Fruit fly (Drosophila melanogaster) whole organism, embryonic: ENCODE results near the gene CG14667.

Source experiments
- CG10959 ChIP-seq: fragments of 200-800 bp; sonication (Bioruptor generic); IDR thresholded peaks from 2 replicates; pipeline ENCODE4 v1.3.6; 2022; ENCODE audit warnings: missing biosample characterization, missing genetic modification characterization
- CG1602 ChIP-seq: fragments of 200-800 bp; sonication (Bioruptor generic); optimal IDR thresholded peaks from 3 replicates; lab custom pipeline; 2016; ENCODE audit warnings: missing biosample characterization, missing genetic modification characterization
- CG1603 ChIP-seq: fragments of 200-800 bp; sonication (Bioruptor generic); optimal IDR thresholded peaks from 2 replicates; lab custom pipeline; 2019; ENCODE audit warnings: missing biosample characterization, mild to moderate bottlenecking, missing genetic modification characterization, moderate library complexity
- CG1647 ChIP-seq: fragments of 200-800 bp; sonication (Bioruptor generic); optimal IDR thresholded peaks from 3 replicates; lab custom pipeline; 2016; ENCODE audit warnings: missing biosample characterization, missing genetic modification characterization
- CG2116 ChIP-seq: fragments of 200-800 bp; sonication (Bioruptor generic); optimal IDR thresholded peaks from 3 replicates; lab custom pipeline; 2018; ENCODE audit warnings: missing biosample characterization, mild to moderate bottlenecking, missing genetic modification characterization
- CG30403 ChIP-seq: fragments of 200-800 bp; sonication (Bioruptor generic); optimal IDR thresholded peaks from 3 replicates; lab custom pipeline; 2016; ENCODE audit warnings: missing biosample characterization, missing genetic modification characterization
- CG34376 ChIP-seq: fragments of 200-800 bp; sonication (Bioruptor generic); optimal IDR thresholded peaks from 2 replicates; lab custom pipeline; 2018; ENCODE audit warnings: missing biosample characterization, mild to moderate bottlenecking, missing genetic modification characterization
- CG3847 ChIP-seq: fragments of 200-800 bp; sonication (Bioruptor generic); IDR thresholded peaks from 2 replicates; pipeline ENCODE4 v1.3.6; 2022; ENCODE audit warnings: missing biosample characterization, missing genetic modification characterization
- CG6272 ChIP-seq: fragments of 200-800 bp; sonication (Bioruptor generic); IDR thresholded peaks from 2 replicates; pipeline ENCODE4 v1.3.6; 2022; ENCODE audit warnings: missing biosample characterization, missing genetic modification characterization
- CG7786 ChIP-seq: fragments of 200-800 bp; sonication (Bioruptor generic); optimal IDR thresholded peaks from 2 replicates; lab custom pipeline; 2016; ENCODE audit warnings: missing biosample characterization, missing genetic modification characterization
- CHES-1-like ChIP-seq: fragments of 200-800 bp; sonication (Bioruptor generic); optimal IDR thresholded peaks from 2 replicates; lab custom pipeline; 2016; ENCODE audit warnings: missing biosample characterization, missing genetic modification characterization
- Camta ChIP-seq: fragments of 200-800 bp; sonication (Bioruptor generic); optimal IDR thresholded peaks from 2 replicates; lab custom pipeline; 2016; ENCODE audit warnings: missing biosample characterization, missing genetic modification characterization
- D19A ChIP-seq: fragments of 200-800 bp; optimal IDR thresholded peaks from 3 replicates; lab custom pipeline; 2019; ENCODE audit warnings: missing biosample characterization, mild to moderate bottlenecking, missing genetic modification characterization, moderate library complexity
- D19B ChIP-seq: fragments of 200-800 bp; sonication (Bioruptor generic); optimal IDR thresholded peaks from 2 replicates; lab custom pipeline; 2017; ENCODE audit warnings: missing biosample characterization, mild to moderate bottlenecking, missing genetic modification characterization
- Dad ChIP-seq: fragments of 200-800 bp; sonication (Bioruptor generic); optimal IDR thresholded peaks from 3 replicates; lab custom pipeline; 2016; ENCODE audit warnings: missing biosample characterization, missing genetic modification characterization
- Dbx ChIP-seq: fragments of 200-800 bp; sonication (Bioruptor generic); IDR thresholded peaks from 3 replicates; pipeline ENCODE4 v1.3.6; 2022; ENCODE audit warnings: missing biosample characterization, missing genetic modification characterization
- Dp ChIP-seq: fragments of 200-800 bp; sonication (Bioruptor generic); optimal IDR thresholded peaks from 2 replicates; lab custom pipeline; 2018; ENCODE audit warnings: missing biosample characterization, mild to moderate bottlenecking, missing genetic modification characterization, moderate library complexity
- Drgx ChIP-seq: fragments of 200-800 bp; sonication (Bioruptor generic); IDR thresholded peaks from 2 replicates; pipeline ENCODE4 v1.3.6; 2022; ENCODE audit warnings: missing biosample characterization, missing genetic modification characterization
- ERR ChIP-seq: fragments of 200-800 bp; sonication (Bioruptor generic); optimal IDR thresholded peaks from 2 replicates; lab custom pipeline; 2016; ENCODE audit warnings: missing biosample characterization, missing genetic modification characterization
- HLH54F ChIP-seq: fragments of 200-800 bp; sonication (Bioruptor generic); optimal IDR thresholded peaks from 3 replicates; lab custom pipeline; 2016; ENCODE audit warnings: missing biosample characterization, missing genetic modification characterization
- Hand ChIP-seq: fragments of 200-800 bp; sonication (Bioruptor generic); optimal IDR thresholded peaks from 2 replicates; lab custom pipeline; 2017; ENCODE audit warnings: mild to moderate bottlenecking, missing biosample characterization, missing genetic modification reagents, missing genetic modification characterization
- Hr3 ChIP-seq: fragments of 200-800 bp; sonication (Bioruptor generic); optimal IDR thresholded peaks from 3 replicates; lab custom pipeline; 2016; ENCODE audit warnings: missing biosample characterization, missing genetic modification characterization
- Lhr ChIP-seq: fragments of 200-800 bp; sonication (Bioruptor generic); optimal IDR thresholded peaks from 3 replicates; lab custom pipeline; 2017; ENCODE audit warnings: mild to moderate bottlenecking, missing biosample characterization, missing genetic modification reagents, missing genetic modification characterization
- MESR4 ChIP-seq: fragments of 200-800 bp; sonication (Bioruptor generic); optimal IDR thresholded peaks from 2 replicates; lab custom pipeline; 2018; ENCODE audit warnings: missing biosample characterization, mild to moderate bottlenecking, missing genetic modification characterization, moderate library complexity
- Med ChIP-seq: fragments of 200-800 bp; sonication (Bioruptor generic); peaks from one replicate; lab custom pipeline; 2016; ENCODE audit warnings: missing biosample characterization, missing genetic modification characterization, mild to moderate bottlenecking, inconsistent platforms, moderate library complexity
- Spps ChIP-seq: fragments of 200-800 bp; sonication (Bioruptor generic); optimal IDR thresholded peaks from 2 replicates; lab custom pipeline; 2018; ENCODE audit warnings: missing biosample characterization, mild to moderate bottlenecking, missing genetic modification characterization
- TFAM ChIP-seq: fragments of 200-800 bp; sonication (Bioruptor generic); optimal IDR thresholded peaks from 2 replicates; lab custom pipeline; 2017; ENCODE audit warnings: missing biosample characterization, missing genetic modification characterization, inconsistent platforms
- Taf1 ChIP-seq: fragments of 200-800 bp; sonication (Bioruptor generic); IDR thresholded peaks from 2 replicates; pipeline ENCODE4 v1.3.6; 2022; ENCODE audit warnings: missing biosample characterization, missing genetic modification characterization
- abd-A ChIP-seq: fragments of 200-800 bp; sonication (Bioruptor generic); optimal IDR thresholded peaks from 3 replicates; lab custom pipeline; 2019; ENCODE audit warnings: missing biosample characterization, mild to moderate bottlenecking, missing genetic modification characterization, moderate library complexity
- amos ChIP-seq: fragments of 200-800 bp; sonication (Bioruptor generic); IDR thresholded peaks from 2 replicates; pipeline ENCODE4 v1.3.6; 2022; ENCODE audit warnings: missing biosample characterization, missing genetic modification characterization; ENCODE audit not compliant: partially characterized antibody
- ase ChIP-seq: fragments of 200-800 bp; sonication (Bioruptor generic); IDR thresholded peaks from 3 replicates; pipeline ENCODE4 v1.3.6; 2022; ENCODE audit warnings: missing biosample characterization, missing genetic modification characterization
- caup ChIP-seq: fragments of 200-800 bp; sonication (Bioruptor generic); optimal IDR thresholded peaks from 3 replicates; lab custom pipeline; 2017; ENCODE audit warnings: missing biosample characterization, mild to moderate bottlenecking, missing genetic modification characterization, moderate library complexity; ENCODE audit not compliant: severe bottlenecking
- chinmo ChIP-seq: fragments of 200-800 bp; sonication (Bioruptor generic); IDR thresholded peaks from 4 replicates; pipeline ENCODE4 v1.3.6; 2022; ENCODE audit warnings: missing biosample characterization, missing genetic modification characterization; ENCODE audit not compliant: partially characterized antibody
- chn ChIP-seq: fragments of 200-800 bp; sonication (Bioruptor generic); optimal IDR thresholded peaks from 2 replicates; lab custom pipeline; 2016; ENCODE audit warnings: missing biosample characterization, missing genetic modification characterization
- dm ChIP-seq: fragments of 200-800 bp; sonication (Bioruptor generic); optimal IDR thresholded peaks from 3 replicates; lab custom pipeline; 2016; ENCODE audit warnings: missing biosample characterization, missing genetic modification characterization
- dmrt99B ChIP-seq: fragments of 200-800 bp; sonication (Bioruptor generic); optimal IDR thresholded peaks from 2 replicates; lab custom pipeline; 2018; ENCODE audit warnings: missing biosample characterization, mild to moderate bottlenecking, missing genetic modification characterization, moderate library complexity
- emc ChIP-seq: fragments of 200-800 bp; sonication (Bioruptor generic); optimal IDR thresholded peaks from 2 replicates; lab custom pipeline; 2016; ENCODE audit warnings: missing biosample characterization, missing genetic modification characterization
- ewg ChIP-seq: fragments of 200-800 bp; sonication (Bioruptor generic); optimal IDR thresholded peaks from 3 replicates; lab custom pipeline; 2017; ENCODE audit warnings: mild to moderate bottlenecking, missing biosample characterization, missing genetic modification reagents, missing genetic modification characterization
- fu2 ChIP-seq: fragments of 200-800 bp; sonication (Bioruptor generic); optimal IDR thresholded peaks from 2 replicates; lab custom pipeline; 2016; ENCODE audit warnings: missing biosample characterization, missing genetic modification characterization
- gsb ChIP-seq: fragments of 200-800 bp; sonication (Bioruptor generic); IDR thresholded peaks from 2 replicates; pipeline ENCODE4 v1.3.6; 2022; ENCODE audit warnings: missing biosample characterization, missing genetic modification characterization
- her ChIP-seq: fragments of 200-800 bp; sonication (Bioruptor generic); optimal IDR thresholded peaks from 2 replicates; lab custom pipeline; 2016; ENCODE audit warnings: missing biosample characterization, missing genetic modification characterization
- klu ChIP-seq: fragments of 200-800 bp; sonication (Bioruptor generic); IDR thresholded peaks from 2 replicates; pipeline ENCODE4 v1.3.6; 2022; ENCODE audit warnings: missing biosample characterization, missing genetic modification characterization
- mld ChIP-seq: fragments of 200-800 bp; sonication (Bioruptor generic); IDR thresholded peaks from 3 replicates; pipeline ENCODE4 v1.3.6; 2022; ENCODE audit warnings: missing biosample characterization, missing genetic modification characterization; ENCODE audit not compliant: partially characterized antibody
- nau ChIP-seq: fragments of 200-800 bp; sonication (Bioruptor generic); optimal IDR thresholded peaks from 3 replicates; lab custom pipeline; 2017; ENCODE audit warnings: missing biosample characterization, mild to moderate bottlenecking, missing genetic modification characterization, missing genetic modification reagents
- onecut ChIP-seq: fragments of 200-800 bp; sonication (Bioruptor generic); IDR thresholded peaks from 2 replicates; pipeline ENCODE4 v1.3.6; 2022; ENCODE audit warnings: missing biosample characterization, missing genetic modification characterization
- otp ChIP-seq: fragments of 200-800 bp; sonication (Bioruptor generic); IDR thresholded peaks from 3 replicates; pipeline ENCODE4, ENCODE4 v1.3.6; 2022; ENCODE audit warnings: missing biosample characterization, missing genetic modification characterization
- ro ChIP-seq: fragments of 200-800 bp; sonication (Bioruptor generic); IDR thresholded peaks from 2 replicates; pipeline ENCODE4 v1.3.6; 2022; ENCODE audit warnings: missing biosample characterization, missing genetic modification characterization
- scrt ChIP-seq: fragments of 200-800 bp; sonication (Bioruptor generic); optimal IDR thresholded peaks from 2 replicates; lab custom pipeline; 2018; ENCODE audit warnings: missing biosample characterization, mild to moderate bottlenecking, missing genetic modification characterization, moderate library complexity
- seq ChIP-seq: fragments of 200-800 bp; sonication (Bioruptor generic); IDR thresholded peaks from 2 replicates; pipeline ENCODE4 v1.3.6; 2022; ENCODE audit warnings: missing biosample characterization, missing genetic modification characterization
- tna ChIP-seq: fragments of 200-800 bp; sonication (Bioruptor generic); IDR thresholded peaks from 2 replicates; pipeline ENCODE4 v1.3.6; 2022; ENCODE audit warnings: missing biosample characterization, missing genetic modification characterization; ENCODE audit not compliant: partially characterized antibody

Gene CG14667

dm6 chr3R:5371563-5371962 lies 3.3 kb upstream of the CG14667 start, which contains the start of gene Polr2F (continued):
- peak; percentile 100 for TF ChIP-seq CG2116 (GFP tag; lab: Kevin White, UChicago)
- no peak for TF ChIP-seq TFAM (GFP tag; lab: Kevin White, UChicago)
- TF ChIP-seq fu2 (GFP tag; lab: Kevin White, UChicago) = peak; percentile 95
- peak; percentile 83 for TF ChIP-seq Hr3
- TF ChIP-seq otp (GFP tag; lab: Robert Waterston, UW) = peak; percentile 37; the same call in 1 of the 3 replicates
- TF ChIP-seq D19B (GFP tag; lab: Kevin White, UChicago) = peak; percentile 49
- peak; percentile 71 for TF ChIP-seq klu (GFP tag; lab: Robert Waterston, UW)
- peak; percentile 84 for TF ChIP-seq Lhr (GFP tag; lab: Kevin White, UChicago)
- TF ChIP-seq emc = peak; percentile 81
- TF ChIP-seq CG7786 (GFP tag; lab: Kevin White, UChicago) = peak; percentile 93
- TF ChIP-seq CG30403 (GFP tag; lab: Kevin White, UChicago) = peak; percentile 89
- peak; percentile 90 for TF ChIP-seq CG1603
- peak; percentile 89 for TF ChIP-seq chinmo (GFP tag; lab: Robert Waterston, UW)

- TF ChIP-seq Spps (tag; lab: Kevin White, UChicago) (no peak), Dbx (no peak), caup (GFP tag; lab: Kevin White, UChicago) (no peak), CG34376 (GFP tag; lab: Kevin White, UChicago) (no peak), Hr3 (no peak), CG6272 (GFP tag; lab: Robert Waterston, UW) (no peak), ERR (GFP tag; lab: Kevin White, UChicago) (no peak), amos (no peak), D19A (tag; lab: Kevin White, UChicago) (no peak), HLH54F (GFP tag; lab: Kevin White, UChicago) (no peak), Dp (GFP tag; lab: Kevin White, UChicago) (peak; percentile 2), tna (GFP tag; lab: Robert Waterston, UW) (no peak), ase (GFP tag; lab: Robert Waterston, UW) (no peak), CG10959 (GFP tag; lab: Robert Waterston, UW) (no peak), her (GFP tag; lab: Kevin White, UChicago) (no peak), Dad (GFP tag; lab: Kevin White, UChicago) (no peak), ewg (GFP tag; lab: Kevin White, UChicago) (peak; percentile 89), onecut (GFP tag; lab: Robert Waterston, UW) (peak; percentile 97), CG1602 (GFP tag; lab: Kevin White, UChicago) (no peak), Taf1 (GFP tag; lab: Robert Waterston, UW) (no peak), Med (GFP tag; lab: Kevin White, UChicago) (peak; percentile 23), dm (GFP tag; lab: Kevin White, UChicago) (no peak), gsb (no peak), CG3847 (GFP tag; lab: Robert Waterston, UW) (no peak), CG1647 (GFP tag; lab: Kevin White, UChicago) (no peak), Hand (no peak), scrt (GFP tag; lab: Kevin White, UChicago) (peak; percentile 98), nau (GFP tag; lab: Kevin White, UChicago) (no peak), abd-A (no peak), mld (GFP tag; lab: Robert Waterston, UW) (no peak), Drgx (GFP tag; lab: Robert Waterston, UW) (no peak), chn (GFP tag; lab: Kevin White, UChicago) (no peak), ro (GFP tag; lab: Robert Waterston, UW) (no peak), Camta (GFP tag; lab: Kevin White, UChicago) (no peak), MESR4 (GFP tag; lab: Kevin White, UChicago) (peak; percentile 16), CHES-1-like (GFP tag; lab: Kevin White, UChicago) (no peak), klu (GFP tag; lab: Robert Waterston, UW) (no peak), seq (GFP tag; lab: Robert Waterston, UW) (no peak), dmrt99B (tag; lab: Kevin White, UChicago) (no peak)
Measured at dm6 chr3R:5376612-5377011, 1.8 kb downstream of the CG14667 start, which contains the start of gene 7B2. TSS of gene 7B2 (plus strand) at chr3R:5376780.
